Worm (Caenorhabditis elegans): Measurements from ENCODE around the gene F33D4.6.

DNA sequence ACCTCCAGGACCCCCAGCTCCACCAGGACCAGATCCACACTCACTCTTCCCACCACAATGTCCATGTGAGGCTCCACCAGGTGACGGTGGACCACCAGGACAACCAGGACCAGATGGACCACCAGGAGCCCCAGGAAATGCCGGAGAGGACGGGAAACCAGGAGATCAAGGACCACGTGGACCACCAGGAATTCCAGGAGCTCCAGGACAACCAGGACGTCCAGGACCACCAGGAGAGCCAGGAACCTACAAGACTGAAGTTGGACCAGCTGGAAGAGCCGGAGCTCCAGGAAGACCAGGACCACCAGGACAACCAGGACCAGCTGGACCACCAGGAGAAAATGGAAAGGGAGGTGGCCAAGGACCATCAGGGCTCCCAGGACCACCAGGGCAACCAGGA is 36.3 kb upstream of the F33D4.6 start:
- TF ChIP-seq hlh-30 (tag; optimal IDR thresholded peaks at IDR 0.05; ENCODE audit: insufficient read depth) (no peak), ceh-14 (tag; optimal IDR thresholded peaks at IDR 0.05) (no peak), ama-1 (optimal IDR thresholded peaks at IDR 0.05) (no peak), pag-3 (tag; optimal IDR thresholded peaks at IDR 0.05; ENCODE audit: borderline replicate concordance) (no peak)
